Fruit fly (Drosophila melanogaster) S2 (cell line): ENCODE results near the gene CG32532.

Source experiments
- CG8478 ChIP-seq: fragments of >200 bp; optimal IDR thresholded peaks from 2 replicates; lab custom pipeline; 2018
- CTCF ChIP-seq, 2 experiments: fragments of >200 bp; optimal IDR thresholded peaks; 2 replicates each; lab custom pipeline; 2018

dm6 chrX:19520888-19521287, 26.4 kb downstream of the CG32532 start:
- TF ChIP-seq CG8478 (lab: Kevin White, UChicago) (no peak), CTCF (optimal IDR thresholded peaks at IDR 0.05; lab: Kevin White, UChicago) (no peak)
